Fruit fly (Drosophila melanogaster) whole organism, pupa: ENCODE results near the gene CG13653.

ENCODE experiments used
- CG15710 ChIP-seq: fragments of 200-800 bp; sonication (Bioruptor generic); optimal IDR thresholded peaks from 2 replicates; lab custom pipeline; 2018; ENCODE audit warnings: missing biosample characterization, mild to moderate bottlenecking, missing genetic modification characterization, moderate library complexity
- CG34367 ChIP-seq: fragments of 200-800 bp; sonication (Bioruptor generic); optimal IDR thresholded peaks from 2 replicates; lab custom pipeline; 2018; ENCODE audit warnings: missing biosample characterization, mild to moderate bottlenecking, missing genetic modification characterization
- CG4496 ChIP-seq: fragments of 200-800 bp; sonication (Bioruptor generic); IDR thresholded peaks from 3 replicates; pipeline ENCODE4 v1.3.6; 2022; ENCODE audit warnings: missing biosample characterization, missing genetic modification characterization
- CG8159 ChIP-seq: fragments of 200-800 bp; sonication (Bioruptor generic); optimal IDR thresholded peaks from 3 replicates; lab custom pipeline; 2018; ENCODE audit warnings: missing biosample characterization, mild to moderate bottlenecking, missing genetic modification characterization, moderate library complexity
- CG8301 ChIP-seq: fragments of 200-800 bp; sonication (Bioruptor generic); optimal IDR thresholded peaks from 2 replicates; lab custom pipeline; 2018; ENCODE audit warnings: missing biosample characterization, mild to moderate bottlenecking, missing genetic modification characterization
- CG9948 ChIP-seq: fragments of 200-800 bp; sonication (Bioruptor generic); optimal IDR thresholded peaks from 2 replicates; lab custom pipeline; 2018; ENCODE audit warnings: missing biosample characterization, mild to moderate bottlenecking, missing genetic modification characterization, moderate library complexity
- D1 ChIP-seq: fragments of 200-800 bp; sonication (Bioruptor generic); optimal IDR thresholded peaks from 2 replicates; lab custom pipeline; 2018; ENCODE audit warnings: missing biosample characterization, mild to moderate bottlenecking, missing genetic modification characterization, moderate library complexity
- Ets98B ChIP-seq: fragments of 200-800 bp; sonication (Bioruptor generic); IDR thresholded peaks from 2 replicates; pipeline ENCODE4 v1.3.6; 2022; ENCODE audit warnings: missing biosample characterization, missing genetic modification characterization
- Snoo ChIP-seq: fragments of 200-800 bp; sonication (Bioruptor generic); optimal IDR thresholded peaks from 3 replicates; lab custom pipeline; 2017; ENCODE audit warnings: missing biosample characterization, mild to moderate bottlenecking, missing genetic modification characterization, inconsistent platforms
- gl ChIP-seq: fragments of 200-800 bp; sonication (Bioruptor generic); optimal IDR thresholded peaks from 2 replicates; lab custom pipeline; 2018; ENCODE audit warnings: missing biosample characterization, mild to moderate bottlenecking, missing genetic modification characterization
- rn ChIP-seq: fragments of 200-800 bp; sonication (Bioruptor generic); IDR thresholded peaks from 2 replicates; pipeline ENCODE4 v1.3.6; 2022; ENCODE audit warnings: missing biosample characterization, missing genetic modification characterization

DNA sequence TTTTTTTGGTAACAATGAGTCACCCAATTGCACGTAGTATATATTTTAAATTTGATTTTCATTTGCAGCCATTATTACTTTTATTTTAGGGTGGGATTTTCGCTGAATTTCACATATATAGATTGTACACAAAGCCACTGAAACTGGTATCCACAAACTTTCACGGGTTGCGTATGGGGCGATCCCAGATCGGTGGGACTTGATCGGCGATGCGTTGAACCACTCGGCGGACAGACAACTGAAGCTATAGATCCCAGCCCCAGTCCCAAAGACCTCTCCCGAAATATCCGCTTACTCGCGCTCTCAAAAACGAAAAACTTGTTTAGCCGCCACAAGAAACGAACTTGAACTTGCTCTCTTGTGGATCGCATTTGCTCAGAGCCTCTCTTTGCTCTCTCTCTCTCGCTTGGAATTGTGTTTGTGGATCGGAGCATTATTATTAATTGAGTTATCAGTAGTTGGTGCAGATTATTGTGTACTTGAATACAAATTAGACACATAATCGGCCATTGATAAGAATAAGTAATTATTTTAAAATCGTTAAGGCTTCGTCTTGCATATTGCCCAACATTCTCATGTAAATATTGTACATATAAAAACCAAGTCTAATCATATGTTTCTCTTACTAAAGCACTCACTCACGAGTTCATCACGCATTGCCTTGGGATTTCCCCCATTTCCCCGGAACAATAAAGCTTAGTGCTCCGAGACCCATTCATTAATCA is 12.9 kb downstream of the CG13653 start, which contains the start of gene Cad96Ca:
- TF ChIP-seq Snoo (no peak), CG15710 (tag; lab: Kevin White, UChicago) (no peak), CG9948 (tag; lab: Kevin White, UChicago) (no peak), CG34367 (tag; lab: Kevin White, UChicago) (no peak), CG8159 (tag; lab: Kevin White, UChicago) (no peak), gl (no peak), D1 (tag; lab: Kevin White, UChicago) (no peak), Ets98B (GFP tag; lab: Robert Waterston, UW) (peak; percentile 24; the same call in 1 of the 2 replicates), CG4496 (no peak), rn (GFP tag; lab: Robert Waterston, UW) (no peak), CG8301 (no peak)
